Worm (Caenorhabditis elegans) whole organism, L4 larva: ENCODE data around the gene fcd-2.

Experiments used
- D1046.2 ChIP-seq: fragments of 200-800 bp; sonication (Bioruptor generic); IDR thresholded peaks from 2 replicates; pipeline ENCODE4 v1.3.6; 2022; ENCODE audit warnings: missing genetic modification characterization, missing compliant biosample characterization
- F37D6.2 ChIP-seq: sonication (generic microtip); optimal IDR thresholded peaks from 2 replicates; lab custom pipeline; 2016; ENCODE audit warnings: mild to moderate bottlenecking, missing genetic modification characterization, missing compliant biosample characterization
- F44E2.7 ChIP-seq: fragments of 200-800 bp; sonication (Bioruptor generic); IDR thresholded peaks from 2 replicates; pipeline ENCODE4 v2.1.2; 2022; ENCODE audit warnings: missing genetic modification characterization, missing compliant biosample characterization
- R02D3.7 ChIP-seq: fragments of 150-350 bp; sonication (generic microtip); optimal IDR thresholded peaks from 3 replicates; lab custom pipeline; 2014; ENCODE audit warnings: missing biosample characterization, missing genetic modification characterization
- T20F7.1 ChIP-seq: fragments of 200-800 bp; sonication (Bioruptor generic); optimal IDR thresholded peaks from 2 replicates; lab custom pipeline; 2018; ENCODE audit warnings: mild to moderate bottlenecking, missing genetic modification characterization, missing compliant biosample characterization
- T26A8.4 ChIP-seq: fragments of 200-800 bp; sonication (Bioruptor generic); IDR thresholded peaks from 2 replicates; pipeline ENCODE4 v1.3.6; 2022; ENCODE audit warnings: missing genetic modification characterization, missing compliant biosample characterization
- Y48G9A.11 ChIP-seq: fragments of 200-800 bp; sonication (Bioruptor generic); IDR thresholded peaks from 2 replicates; pipeline ENCODE4 v1.3.6; 2022; ENCODE audit warnings: missing genetic modification reagents, missing genetic modification characterization, missing compliant biosample characterization
- Y5F2A.4 ChIP-seq: fragments of 200-800 bp; sonication (Bioruptor generic); optimal IDR thresholded peaks from 2 replicates; lab custom pipeline; 2018; ENCODE audit warnings: mild to moderate bottlenecking, missing genetic modification characterization, missing compliant biosample characterization
- Y75B8A.6 ChIP-seq: fragments of 200-800 bp; sonication (Bioruptor generic); IDR thresholded peaks from 2 replicates; pipeline ENCODE4 v1.3.6; 2022; ENCODE audit warnings: missing genetic modification reagents, missing genetic modification characterization, missing compliant biosample characterization
- ZK337.2 ChIP-seq: fragments of 200-800 bp; sonication (Bioruptor generic); IDR thresholded peaks from 2 replicates; pipeline ENCODE4 v1.3.6; 2022; ENCODE audit warnings: missing genetic modification reagents, missing genetic modification characterization, missing compliant biosample characterization
- ama-1 ChIP-seq: fragments of 150-350 bp; optimal IDR thresholded peaks from 2 replicates; lab custom pipeline; 2014; ENCODE audit warnings: inconsistent platforms, mixed read lengths
- attf-4 ChIP-seq: sonication (generic microtip); optimal IDR thresholded peaks from 3 replicates; lab custom pipeline; 2017; ENCODE audit warnings: missing biosample characterization, missing genetic modification characterization
- ceh-82 ChIP-seq: sonication (generic microtip); optimal IDR thresholded peaks from 2 replicates; lab custom pipeline; 2017; ENCODE audit warnings: missing biosample characterization, missing genetic modification characterization
- ces-1 ChIP-seq: fragments of 150-350 bp; sonication (generic microtip); optimal IDR thresholded peaks from 4 replicates; lab custom pipeline; 2014; ENCODE audit warnings: missing biosample characterization, missing genetic modification reagents, missing genetic modification characterization
- cey-2 ChIP-seq: sonication (generic microtip); optimal IDR thresholded peaks from 3 replicates; lab custom pipeline; 2017; ENCODE audit warnings: missing genetic modification characterization, mild to moderate bottlenecking, missing compliant biosample characterization, antibody characterized with exemption, borderline replicate concordance; ENCODE audit not compliant: insufficient read depth
- ctbp-1 ChIP-seq: fragments of 200-800 bp; sonication (Bioruptor generic); IDR thresholded peaks from 2 replicates; pipeline ENCODE4 v1.3.6; 2022; ENCODE audit warnings: missing genetic modification reagents, missing genetic modification characterization, missing compliant biosample characterization
- daf-12 ChIP-seq: fragments of 150-350 bp; optimal IDR thresholded peaks from 2 replicates; lab custom pipeline; 2014; ENCODE audit warnings: missing biosample characterization, missing genetic modification reagents, missing genetic modification characterization
- daf-16 ChIP-seq, 3 experiments: sonication (generic microtip); optimal IDR thresholded peaks; 2 replicates each; lab custom pipeline; 2016 to 2017; ENCODE audit warnings: missing genetic modification characterization in 3 of 3, missing genetic modification reagents in 3 of 3, mild to moderate bottlenecking in 2 of 3, missing compliant biosample characterization in 2 of 3, missing biosample characterization in 1 of 3, moderate library complexity in 1 of 3
- dmd-8 ChIP-seq: fragments of 200-800 bp; sonication (Bioruptor generic); IDR thresholded peaks from 2 replicates; pipeline ENCODE4 v1.3.6; 2022; ENCODE audit warnings: missing genetic modification characterization, missing compliant biosample characterization
- dmd-9 ChIP-seq: fragments of 200-800 bp; sonication (Bioruptor generic); IDR thresholded peaks from 2 replicates; pipeline ENCODE4 v1.3.6; 2022; ENCODE audit warnings: missing genetic modification reagents, missing genetic modification characterization, missing compliant biosample characterization
- duxl-1 ChIP-seq: sonication (generic microtip); optimal IDR thresholded peaks from 2 replicates; lab custom pipeline; 2016; ENCODE audit warnings: mild to moderate bottlenecking, missing genetic modification characterization, moderate library complexity, missing compliant biosample characterization; ENCODE audit not compliant: poor library complexity
- dve-1 ChIP-seq: sonication (generic microtip); optimal IDR thresholded peaks from 2 replicates; lab custom pipeline; 2017; ENCODE audit warnings: antibody characterized with exemption, mild to moderate bottlenecking, missing genetic modification characterization, missing compliant biosample characterization; ENCODE audit not compliant: insufficient read depth
- egl-43 ChIP-seq: fragments of 200-800 bp; sonication (Bioruptor generic); IDR thresholded peaks from 2 replicates; pipeline ENCODE4 v1.3.6; 2022; ENCODE audit warnings: missing genetic modification reagents, missing genetic modification characterization, missing compliant biosample characterization
- fos-1 ChIP-seq: fragments of 150-350 bp; optimal IDR thresholded peaks from 2 replicates; lab custom pipeline; 2014; ENCODE audit warnings: missing biosample characterization, missing genetic modification characterization
- hmg-1.1 ChIP-seq: fragments of 200-800 bp; sonication (Bioruptor generic); IDR thresholded peaks from 2 replicates; pipeline ENCODE4 v1.3.6; 2022; ENCODE audit warnings: missing genetic modification reagents, missing genetic modification characterization, missing compliant biosample characterization
- lim-7 ChIP-seq: fragments of 200-800 bp; sonication (Bioruptor generic); IDR thresholded peaks from 2 replicates; pipeline ENCODE4 v1.3.6; 2022; ENCODE audit warnings: missing genetic modification characterization, missing compliant biosample characterization
- lin-13 ChIP-seq: fragments of 150-350 bp; optimal IDR thresholded peaks from 2 replicates; lab custom pipeline; 2014; ENCODE audit warnings: missing biosample characterization, missing genetic modification reagents, missing genetic modification characterization
- lin-39 ChIP-seq: fragments of 150-350 bp; optimal IDR thresholded peaks from 2 replicates; lab custom pipeline; 2014; ENCODE audit warnings: missing biosample characterization, missing genetic modification reagents, missing genetic modification characterization
- lsy-2 ChIP-seq, 2 experiments: fragments of 150-350 bp in 1 of 2; sonication (generic microtip) in 1 of 2; optimal IDR thresholded peaks; 2 replicates each; lab custom pipeline; 2014 to 2017; ENCODE audit warnings: missing biosample characterization in 2 of 2, missing genetic modification characterization in 2 of 2
- madf-5 ChIP-seq, 2 experiments: fragments of 200-800 bp; sonication (Bioruptor generic); IDR thresholded peaks; 2 replicates each; pipeline ENCODE4 v1.3.6; 2022; ENCODE audit warnings: missing compliant biosample characterization in 2 of 2, missing genetic modification characterization in 2 of 2
- madf-9 ChIP-seq: fragments of 200-800 bp; sonication (Bioruptor generic); conservative IDR thresholded peaks from 2 replicates; pipeline ENCODE4 v1.3.6; 2022; ENCODE audit warnings: missing genetic modification reagents, missing genetic modification characterization, missing compliant biosample characterization
- mdl-1 ChIP-seq, 2 experiments: fragments of 150-350 bp in 1 of 2; sonication (generic microtip) in 1 of 2; optimal IDR thresholded peaks; 2 replicates each; lab custom pipeline; 2014 to 2017; ENCODE audit warnings: missing biosample characterization in 2 of 2, missing genetic modification characterization in 2 of 2
- mdt-29 ChIP-seq: fragments of 200-800 bp; sonication (Bioruptor generic); IDR thresholded peaks from 2 replicates; pipeline ENCODE4 v1.3.6; 2022; ENCODE audit warnings: missing genetic modification reagents, missing genetic modification characterization, missing compliant biosample characterization
- mes-2 ChIP-seq: sonication (generic microtip); optimal IDR thresholded peaks from 2 replicates; lab custom pipeline; 2016; ENCODE audit warnings: missing genotype, mild to moderate bottlenecking, missing genetic modification characterization, missing compliant biosample characterization; ENCODE audit not compliant: poor library complexity, severe bottlenecking
- mxl-3 ChIP-seq: fragments of 200-800 bp; sonication (Bioruptor generic); optimal IDR thresholded peaks from 2 replicates; lab custom pipeline; 2018; ENCODE audit warnings: mild to moderate bottlenecking, missing genetic modification characterization, missing compliant biosample characterization
- nhr-11 ChIP-seq: fragments of 150-350 bp; optimal IDR thresholded peaks from 2 replicates; lab custom pipeline; 2014; ENCODE audit warnings: missing biosample characterization, missing genetic modification characterization
- nhr-237 ChIP-seq: sonication (generic microtip); optimal IDR thresholded peaks from 2 replicates; lab custom pipeline; 2017; ENCODE audit warnings: missing biosample characterization, missing genetic modification characterization
- nhr-28 ChIP-seq: fragments of 150-350 bp; optimal IDR thresholded peaks from 2 replicates; lab custom pipeline; 2014; ENCODE audit warnings: missing biosample characterization, missing genetic modification characterization
- nhr-42 ChIP-seq: fragments of 200-800 bp; sonication (Bioruptor generic); IDR thresholded peaks from 2 replicates; pipeline ENCODE4 v1.3.6; 2022; ENCODE audit warnings: missing genetic modification characterization, missing compliant biosample characterization
- nhr-76 ChIP-seq: fragments of 150-350 bp; optimal IDR thresholded peaks from 2 replicates; lab custom pipeline; 2014; ENCODE audit warnings: missing biosample characterization, missing genetic modification characterization
- php-3 ChIP-seq: fragments of 200-800 bp; sonication (Bioruptor generic); IDR thresholded peaks from 2 replicates; pipeline ENCODE4 v1.3.6; 2022; ENCODE audit warnings: missing genetic modification reagents, missing genetic modification characterization, missing compliant biosample characterization
- pqm-1 ChIP-seq: sonication (generic microtip); optimal IDR thresholded peaks from 2 replicates; lab custom pipeline; 2017; ENCODE audit warnings: missing biosample characterization, missing genetic modification characterization
- rbr-2 ChIP-seq: sonication (generic microtip); optimal IDR thresholded peaks from 2 replicates; lab custom pipeline; 2016; ENCODE audit warnings: missing genotype, missing genetic modification characterization, missing compliant biosample characterization
- snpc-1.2 ChIP-seq: fragments of 200-800 bp; sonication (Bioruptor generic); IDR thresholded peaks from 2 replicates; pipeline ENCODE4 v1.3.6; 2022; ENCODE audit warnings: missing genetic modification reagents, missing genetic modification characterization, missing compliant biosample characterization
- spr-3 ChIP-seq: fragments of 200-800 bp; sonication (Bioruptor generic); optimal IDR thresholded peaks from 2 replicates; lab custom pipeline; 2018; ENCODE audit warnings: mild to moderate bottlenecking, missing genetic modification characterization, missing compliant biosample characterization
- tag-97 ChIP-seq: fragments of 200-800 bp; sonication (Bioruptor generic); IDR thresholded peaks from 2 replicates; pipeline ENCODE4 v1.3.6; 2022; ENCODE audit warnings: missing genetic modification characterization, missing compliant biosample characterization
- unc-39 ChIP-seq: sonication (generic microtip); optimal IDR thresholded peaks from 2 replicates; lab custom pipeline; 2017; ENCODE audit warnings: missing biosample characterization, missing genetic modification characterization
- unc-62 ChIP-seq, 3 experiments: fragments of 150-350 bp in 1 of 3; sonication (generic microtip); optimal IDR thresholded peaks in 2 of 3; peaks in 1 of 3; 1 replicate in 1 of 3; 2 replicates in 2 of 3; lab custom pipeline; 2014 to 2017; ENCODE audit warnings: missing biosample characterization in 3 of 3, missing genetic modification characterization in 3 of 3, missing genetic modification reagents in 3 of 3, missing genotype in 1 of 3
- vab-7 ChIP-seq: fragments of 200-800 bp; sonication (Bioruptor generic); IDR thresholded peaks from 2 replicates; pipeline ENCODE4 v1.3.6; 2022; ENCODE audit warnings: missing genetic modification reagents, missing genetic modification characterization, missing compliant biosample characterization
- zag-1 ChIP-seq: fragments of 150-350 bp; optimal IDR thresholded peaks from 2 replicates; lab custom pipeline; 2014; ENCODE audit warnings: missing biosample characterization, missing genetic modification characterization
- ztf-11 ChIP-seq: fragments of 150-350 bp; optimal IDR thresholded peaks from 2 replicates; lab custom pipeline; 2014; ENCODE audit warnings: missing biosample characterization, missing genetic modification characterization

Gene fcd-2

DNA sequence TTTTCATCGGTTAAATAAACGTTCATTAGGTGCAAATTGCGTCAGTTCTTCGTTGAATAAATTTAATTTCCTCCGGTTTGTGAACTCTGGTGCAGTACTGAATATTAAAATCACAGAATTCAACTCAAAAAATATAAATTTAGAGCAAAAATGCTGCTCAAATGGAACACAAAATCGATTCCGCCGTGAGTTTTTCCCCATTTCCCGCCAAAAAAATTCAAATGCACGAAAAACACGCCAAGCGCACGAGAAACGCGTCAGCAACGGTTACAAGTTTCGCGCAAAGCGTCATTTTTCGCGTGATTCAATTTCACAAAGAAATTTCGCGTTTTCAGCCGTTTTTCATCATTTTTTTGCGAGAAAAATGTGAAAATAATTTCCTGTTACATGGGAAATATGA, 14.0 kb downstream of the fcd-2 start, which contains the start of gene hrpu-1 (continued):
- TF ChIP-seq attf-4 (tag; lab: Kevin White, UChicago) (no peak), Y48G9A.11 (GFP tag; lab: Robert Waterston, UW) (peak; percentile 71), nhr-76 (tag; lab: Kevin White, UChicago) (no peak), F44E2.7 (GFP tag; lab: Robert Waterston, UW) (no peak), cey-2 (tag; lab: Kevin White, UChicago) (no peak), fos-1 (tag; lab: Kevin White, UChicago) (no peak), daf-12 (tag; lab: Kevin White, UChicago) (no peak), nhr-42 (no peak), vab-7 (GFP tag; lab: Robert Waterston, UW) (peak; percentile 38; the same call in 1 of the 2 replicates), rbr-2 (tag; lab: Kevin White, UChicago) (peak; percentile 77), nhr-11 (peak; percentile 57), snpc-1.2 (GFP tag; lab: Robert Waterston, UW) (peak; percentile 95), D1046.2 (no peak), T20F7.1 (GFP tag; lab: Kevin White, UChicago) (no peak), F37D6.2 (tag; lab: Kevin White, UChicago) (peak; percentile 55), dve-1 (tag; lab: Kevin White, UChicago) (peak; percentile 91), ces-1 (GFP tag; lab: Kevin White, UChicago) (no peak), egl-43 (no peak), dmd-9 (GFP tag; lab: Robert Waterston, UW) (0 out of 2 replicates have a peak, but pooled peaks have one; percentile 44), mxl-3 (GFP tag; lab: Kevin White, UChicago) (no peak), nhr-28 (tag; lab: Kevin White, UChicago) (peak; percentile 55), ctbp-1 (0 out of 2 replicates have a peak, but pooled peaks have one; percentile 40), pqm-1 (tag; lab: Kevin White, UChicago) (no peak), ceh-82 (no peak), madf-5 (GFP tag; IDR thresholded peaks at IDR 0.05; lab: Robert Waterston, UW) (no peak), Y5F2A.4 (GFP tag; lab: Kevin White, UChicago) (no peak), mdl-1 (tag; optimal IDR thresholded peaks at IDR 0.05; lab: Kevin White, UChicago) (no peak), tag-97 (no peak), zag-1 (tag; lab: Kevin White, UChicago) (no peak), daf-16 (GFP tag; optimal IDR thresholded peaks at IDR 0.05; lab: Kevin White, UChicago) (peak in 1 of 2 experiments; percentile 13), daf-16 (tag; optimal IDR thresholded peaks at IDR 0.05; lab: Kevin White, UChicago) (peak; percentile 34), unc-62 (GFP tag; optimal IDR thresholded peaks at IDR 0.05 in 1 of 2; lab: Kevin White, UChicago) (peak in 1 of 2 experiments; percentile 58), unc-62 (tag; optimal IDR thresholded peaks at IDR 0.05; lab: Kevin White, UChicago) (no peak), dmd-8 (GFP tag; lab: Robert Waterston, UW) (no peak), unc-39 (tag; lab: Kevin White, UChicago) (no peak), mes-2 (peak; percentile 86), lsy-2 (tag; optimal IDR thresholded peaks at IDR 0.05; lab: Kevin White, UChicago) (peak; percentile 38 to 89), lin-13 (GFP tag; lab: Kevin White, UChicago) (peak; percentile 48), mdt-29 (GFP tag; lab: Robert Waterston, UW) (no peak), T26A8.4 (GFP tag; lab: Robert Waterston, UW) (peak; percentile 76), ztf-11 (no peak), lim-7 (GFP tag; lab: Robert Waterston, UW) (no peak), madf-9 (GFP tag; lab: Robert Waterston, UW) (0 out of 2 replicates have a peak, but pooled peaks have one; percentile 20), nhr-237 (tag; lab: Kevin White, UChicago) (peak; percentile 31), ZK337.2 (GFP tag; lab: Robert Waterston, UW) (no peak), ama-1 (peak; percentile 67), spr-3 (no peak), hmg-1.1 (peak; percentile 77), Y75B8A.6 (no peak), lin-39 (tag; lab: Kevin White, UChicago) (no peak), duxl-1 (no peak), R02D3.7 (tag; lab: Kevin White, UChicago) (no peak), php-3 (GFP tag; lab: Robert Waterston, UW) (no peak)
